Fruit fly (Drosophila melanogaster) whole organism: ENCODE results near the gene Noc2.

Experiments
- CG8478 ChIP-seq: fragments of >200 bp; optimal IDR thresholded peaks from 2 replicates; lab custom pipeline; 2018; ENCODE audit warnings: inconsistent platforms
- pan ChIP-seq: fragments of >200 bp; optimal IDR thresholded peaks from 2 replicates; lab custom pipeline; 2017

dm6 chr2L:21197178-21197577 lies 33.7 kb downstream of the Noc2 start:
- TF ChIP-seq CG8478 (lab: Kevin White, UChicago) (no peak), pan (lab: Kevin White, UChicago) (no peak)
